Worm (Caenorhabditis elegans): ENCODE results near the gene K01A12.4.

DNA sequence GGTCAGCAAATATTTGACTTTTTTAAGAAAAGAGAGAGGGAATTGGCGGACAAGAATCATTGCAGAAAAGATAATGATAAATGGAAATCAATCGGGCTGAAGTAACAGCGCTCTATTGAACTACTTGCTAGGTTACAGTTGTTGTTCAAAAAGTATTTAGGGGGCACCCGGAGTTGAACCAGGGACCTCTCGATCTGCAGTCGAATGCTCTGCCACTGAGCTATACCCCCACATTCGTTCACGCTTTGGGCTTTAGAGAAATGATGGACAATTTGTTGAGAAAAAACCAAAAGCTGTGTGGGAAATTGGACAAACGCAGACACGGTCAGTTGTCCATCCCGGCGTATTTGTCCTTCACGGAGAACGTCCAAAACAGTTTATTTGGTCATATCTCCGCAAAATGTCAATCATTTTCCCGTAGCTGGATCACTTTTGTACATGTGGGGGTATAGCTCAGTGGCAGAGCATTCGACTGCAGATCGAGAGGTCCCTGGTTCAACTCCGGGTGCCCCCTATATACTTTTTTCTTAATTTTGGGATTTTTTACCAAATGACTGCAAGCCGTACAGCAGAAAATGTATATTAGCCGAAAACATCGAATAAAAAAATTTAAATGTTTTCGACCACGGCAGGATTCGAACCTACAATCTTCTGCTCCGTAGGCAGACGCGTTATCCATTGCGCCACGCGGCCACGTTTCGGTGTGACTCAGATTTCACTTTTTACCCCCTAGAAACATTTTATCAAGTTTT lies 13.3 kb downstream of the K01A12.4 start:
- TF ChIP-seq sea-1 (GFP tag; conservative IDR thresholded peaks at IDR 0.05) (peak; percentile 42; the same call in 1 of the 2 replicates), aly-1 (tag; optimal IDR thresholded peaks at IDR 0.05) (no peak), ama-1 (optimal IDR thresholded peaks at IDR 0.05) (no peak), hmg-4 (GFP tag; optimal IDR thresholded peaks at IDR 0.05) (no peak), ceh-13 (GFP tag; optimal IDR thresholded peaks at IDR 0.05) (no peak), tra-4 (tag; optimal IDR thresholded peaks at IDR 0.05) (no peak), tbx-11 (GFP tag; IDR thresholded peaks at IDR 0.05) (0 out of 2 replicates have a peak, but pooled peaks have one; percentile 5), hmbx-1 (tag; optimal IDR thresholded peaks at IDR 0.05) (no peak), flt-1 (GFP tag; IDR thresholded peaks at IDR 0.05) (0 out of 2 replicates have a peak, but pooled peaks have one; percentile 10), ceh-36 (tag; optimal IDR thresholded peaks at IDR 0.05) (peak; percentile 40), pes-1 (GFP tag; IDR thresholded peaks at IDR 0.05) (peak; percentile 52; the same call in 1 of the 2 replicates), hnd-1 (tag; optimal IDR thresholded peaks at IDR 0.05) (peak; percentile 36)
